Worm (Caenorhabditis elegans) whole organism, L2 larva: ENCODE results near the gene str-108.

ENCODE experiments used
- ama-1 ChIP-seq: fragments of 150-350 bp; optimal IDR thresholded peaks from 2 replicates; lab custom pipeline; 2018; ENCODE audit warnings: inconsistent platforms
- nhr-77 ChIP-seq: fragments of 150-350 bp; optimal IDR thresholded peaks from 2 replicates; lab custom pipeline; 2014; ENCODE audit warnings: missing biosample characterization, missing genetic modification characterization
- skn-1 ChIP-seq: sonication (generic microtip); optimal IDR thresholded peaks from 2 replicates; lab custom pipeline; 2017; ENCODE audit warnings: missing biosample characterization, missing genetic modification characterization
- unc-55 ChIP-seq: fragments of 150-350 bp; sonication (generic microtip); optimal IDR thresholded peaks from 3 replicates; lab custom pipeline; 2014; ENCODE audit warnings: missing biosample characterization, missing genetic modification reagents, missing genetic modification characterization
- unc-62 ChIP-seq: fragments of 150-350 bp; optimal IDR thresholded peaks from 2 replicates; lab custom pipeline; 2014; ENCODE audit warnings: missing biosample characterization, missing genetic modification reagents, missing genetic modification characterization
- zag-1 ChIP-seq: fragments of 150-350 bp; optimal IDR thresholded peaks from 2 replicates; lab custom pipeline; 2014; ENCODE audit warnings: missing biosample characterization, missing genetic modification characterization
- ztf-11 ChIP-seq: sonication (generic microtip); optimal IDR thresholded peaks from 2 replicates; lab custom pipeline; 2017; ENCODE audit warnings: missing biosample characterization, missing genetic modification characterization

DNA sequence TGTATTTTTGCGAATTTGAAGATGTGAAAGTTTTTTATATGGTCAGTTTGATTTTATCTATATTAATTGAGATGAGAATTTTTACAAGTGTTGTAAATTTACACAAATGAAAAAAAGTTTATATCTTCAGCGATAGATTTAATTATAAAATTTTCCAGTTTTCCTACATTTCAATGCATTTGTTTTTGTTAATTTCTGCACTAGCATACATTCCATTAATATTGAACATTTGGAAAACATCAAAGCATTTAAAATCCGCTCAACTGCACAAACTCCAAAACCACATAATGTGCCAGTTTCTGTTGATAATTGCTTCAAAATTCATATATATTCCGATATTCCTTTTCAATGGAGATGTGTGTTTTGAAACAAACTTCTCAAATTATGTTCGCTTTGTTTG is 16.9 kb downstream of the str-108 start, which contains the start of gene srh-277:
- TF ChIP-seq zag-1 (tag; lab: Kevin White, UChicago) (no peak), nhr-77 (tag; lab: Kevin White, UChicago) (no peak), unc-62 (GFP tag; lab: Kevin White, UChicago) (no peak), skn-1 (tag; lab: Kevin White, UChicago) (no peak), ztf-11 (tag; lab: Kevin White, UChicago) (no peak), ama-1 (no peak), unc-55 (no peak)
